Worm (Caenorhabditis elegans) whole organism, L4/young adult: ENCODE measurements around the gene Y49E10.16.
A peak's percentile ranks its signal among the peaks of the same experiment; 100 is the strongest.

Experiments
- W03F9.2 ChIP-seq: fragments of 150-350 bp; optimal IDR thresholded peaks from 2 replicates; lab custom pipeline; 2014; ENCODE audit warnings: missing biosample characterization, missing genetic modification characterization
- dao-5 ChIP-seq: sonication (generic microtip); optimal IDR thresholded peaks from 2 replicates; lab custom pipeline; 2016; ENCODE audit warnings: missing genotype, missing genetic modification characterization, moderate library complexity, missing compliant biosample characterization
- him-1 ChIP-seq: sonication (generic microtip); optimal IDR thresholded peaks from 2 replicates; lab custom pipeline; 2016; ENCODE audit warnings: missing genotype, missing genetic modification reagents, missing genetic modification characterization, missing compliant biosample characterization

The Y49E10.16 gene

ce11 chrIII:12424663-12425062, 5.6 kb upstream of the Y49E10.16 start:
- no peak for TF ChIP-seq dao-5 (tag; lab: Kevin White, UChicago)
- TF ChIP-seq W03F9.2, result no peak
- TF ChIP-seq him-1 (tag; lab: Kevin White, UChicago), result no peak

- TF ChIP-seq dao-5 (tag; lab: Kevin White, UChicago) (no peak), W03F9.2 (no peak), him-1 (tag; lab: Kevin White, UChicago) (no peak)
Observed at ce11 chrIII:12425846-12426405, 4.4 kb upstream of the Y49E10.16 start.

- TF ChIP-seq dao-5 (tag; lab: Kevin White, UChicago), result no peak
- TF ChIP-seq W03F9.2, result no peak
- no peak for TF ChIP-seq him-1 (tag; lab: Kevin White, UChicago)
Observed at ce11 chrIII:12426558-12426957, 3.8 kb upstream of the Y49E10.16 start, which contains the start of gene pie-1. TSS of gene pie-1 (plus strand) at chrIII:12426893.

- TF ChIP-seq him-1 (tag; lab: Kevin White, UChicago), result no peak
- TF ChIP-seq dao-5 (tag; lab: Kevin White, UChicago), result no peak
- no peak for TF ChIP-seq W03F9.2
Observed at ce11 chrIII:12427527-12428263, 2.6 kb upstream of the Y49E10.16 start.

ce11 chrIII:12428264-12428627, 2.1 kb upstream of the Y49E10.16 start:
- TF ChIP-seq W03F9.2 (no peak), dao-5 (tag; lab: Kevin White, UChicago) (no peak), him-1 (tag; lab: Kevin White, UChicago) (no peak)

ce11 chrIII:12428799-12429351, 1.4 kb upstream of the Y49E10.16 start:
- TF ChIP-seq W03F9.2 (no peak), dao-5 (tag; lab: Kevin White, UChicago) (no peak), him-1 (tag; lab: Kevin White, UChicago) (no peak)

- TF ChIP-seq W03F9.2 (peak; percentile 80), dao-5 (tag; lab: Kevin White, UChicago) (no peak), him-1 (tag; lab: Kevin White, UChicago) (no peak)
Observed at ce11 chrIII:12429579-12430084, 677 bp upstream of the Y49E10.16 start, which contains the start of gene snr-6. TSS of gene snr-6 (minus strand) at chrIII:12429629.

- no peak for TF ChIP-seq W03F9.2
- no peak for TF ChIP-seq dao-5 (tag; lab: Kevin White, UChicago)
- TF ChIP-seq him-1 (tag; lab: Kevin White, UChicago), result no peak
Observed at ce11 chrIII:12434104-12434503, 3.8 kb downstream of the Y49E10.16 start, which contains the start of gene Y49E10.27. TSS of gene Y49E10.27 (plus strand) at chrIII:12434404.

- no peak for TF ChIP-seq dao-5 (tag; lab: Kevin White, UChicago)
- TF ChIP-seq W03F9.2, result no peak
- TF ChIP-seq him-1 (tag; lab: Kevin White, UChicago), result no peak
Observed at ce11 chrIII:12436215-12436614, 5.9 kb downstream of the Y49E10.16 start, which contains the start of gene fbxa-218. TSS of gene fbxa-218 (plus strand) at chrIII:12436515.

ce11 chrIII:12437020-12437419, 6.7 kb downstream of the Y49E10.16 start:
- TF ChIP-seq W03F9.2 (no peak), dao-5 (tag; lab: Kevin White, UChicago) (no peak)

ce11 chrIII:12439056-12439455, 8.7 kb downstream of the Y49E10.16 start:
- TF ChIP-seq him-1 (tag; lab: Kevin White, UChicago), result no peak
- TF ChIP-seq W03F9.2, result no peak
- no peak for TF ChIP-seq dao-5 (tag; lab: Kevin White, UChicago)

ce11 chrIII:12443880-12444279, 13.6 kb downstream of the Y49E10.16 start:
- no peak for TF ChIP-seq him-1 (tag; lab: Kevin White, UChicago)
- TF ChIP-seq dao-5 (tag; lab: Kevin White, UChicago), result no peak
- no peak for TF ChIP-seq W03F9.2

- TF ChIP-seq W03F9.2 (no peak), dao-5 (tag; lab: Kevin White, UChicago) (no peak), him-1 (tag; lab: Kevin White, UChicago) (no peak)
Observed at ce11 chrIII:12445223-12445622, 14.9 kb downstream of the Y49E10.16 start.

- TF ChIP-seq him-1 (tag; lab: Kevin White, UChicago), result no peak
- no peak for TF ChIP-seq W03F9.2
- no peak for TF ChIP-seq dao-5 (tag; lab: Kevin White, UChicago)
Observed at ce11 chrIII:12445991-12446502, 15.7 kb downstream of the Y49E10.16 start, which contains the start of gene Y49E10.18. TSS of gene Y49E10.18 (minus strand) at chrIII:12446106.
